Fruit fly (Drosophila melanogaster): ENCODE results near the gene CG33687.

Gene CG33687

dm6 chr3L:16233850-16234494, 36.3 kb downstream of the CG33687 start:
- TF ChIP-seq CG12605 (GFP tag; IDR thresholded peaks at IDR 0.05) (0 out of 2 replicates have a peak, but pooled peaks have one; percentile 45), fd96Ca (GFP tag; IDR thresholded peaks at IDR 0.05) (no peak), D1 (tag; optimal IDR thresholded peaks at IDR 0.05) (no peak), CG10348 (GFP tag; IDR thresholded peaks at IDR 0.05) (no peak), rn (GFP tag; IDR thresholded peaks at IDR 0.05) (no peak)

dm6 chr3L:16241296-16241695, 43.6 kb downstream of the CG33687 start:
- TF ChIP-seq CG32121 (GFP tag; IDR thresholded peaks at IDR 0.05) (no peak), CG10348 (GFP tag; IDR thresholded peaks at IDR 0.05) (no peak), EcR (GFP tag; optimal IDR thresholded peaks at IDR 0.05) (peak; percentile 79), CG15710 (tag; optimal IDR thresholded peaks at IDR 0.05) (no peak)

All from whole organism, pupa.